In the genomic region with DNA sequence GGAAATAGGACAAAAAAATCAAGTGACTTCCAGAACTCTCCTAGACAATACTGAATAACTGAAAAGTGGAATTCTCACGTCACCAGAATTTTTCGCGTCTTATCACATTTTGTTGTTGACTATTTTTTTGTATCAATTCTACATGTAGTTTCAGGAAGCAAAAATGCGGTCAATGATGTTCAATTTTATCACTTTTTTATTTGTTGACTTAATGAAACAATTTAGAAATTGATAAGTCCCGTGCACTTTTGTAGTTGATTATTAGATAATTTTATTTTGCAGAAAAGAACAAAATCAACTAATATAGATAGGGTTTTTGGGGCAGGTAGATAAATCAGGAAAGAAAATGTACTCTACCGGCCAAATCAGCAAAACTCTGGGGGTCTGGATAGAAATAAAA, we compare ENCODE assay signal across 4 worm cellular contexts.
A peak's percentile ranks its signal among the peaks of the same experiment; 100 is the strongest.
TF ChIP-seq lines count a peak whose summit lies in the region.

No protein-coding gene starts in this region.

TF ChIP-seq in whole organism, L1 larva, 84 proteins besides CTCF, POLR2A, EP300 and RAD21:
- TF ChIP-seq ets-5 (GFP tag; IDR thresholded peaks at IDR 0.05; lab: Robert Waterston, UW) (no peak), lin-35 (GFP tag; optimal IDR thresholded peaks at IDR 0.05; lab: Kevin White, UChicago) (peak in 1 of 2 experiments; percentile 27), elt-2 (tag; optimal IDR thresholded peaks at IDR 0.05; lab: Kevin White, UChicago) (peak; percentile 70), nhr-71 (tag; optimal IDR thresholded peaks at IDR 0.05; lab: Kevin White, UChicago) (peak; percentile 2), nhr-20 (tag; optimal IDR thresholded peaks at IDR 0.05; lab: Kevin White, UChicago) (peak; percentile 1), fos-1 (tag; optimal IDR thresholded peaks at IDR 0.05; lab: Kevin White, UChicago) (no peak)
TF ChIP-seq in whole organism, L1 larva: peak in this region for 4.

TF ChIP-seq in whole organism, L2 larva, 48 proteins besides CTCF, POLR2A, EP300 and RAD21:
- TF ChIP-seq sma-9 (GFP tag; optimal IDR thresholded peaks at IDR 0.05; lab: Kevin White, UChicago) = peak; percentile 15
- no peak for TF ChIP-seq sma-9 (tag; optimal IDR thresholded peaks at IDR 0.05; lab: Kevin White, UChicago)
- peak; percentile 27 for TF ChIP-seq fos-1 (tag; optimal IDR thresholded peaks at IDR 0.05; lab: Kevin White, UChicago)
- TF ChIP-seq elt-3 (tag; optimal IDR thresholded peaks at IDR 0.05; lab: Kevin White, UChicago) = no peak
- no peak for TF ChIP-seq lin-11 (tag; optimal IDR thresholded peaks at IDR 0.05; lab: Kevin White, UChicago)
- peak; percentile 34 for TF ChIP-seq crh-2 (tag; optimal IDR thresholded peaks at IDR 0.05; lab: Kevin White, UChicago)

TF ChIP-seq in whole organism, L3 larva, 47 proteins besides CTCF, POLR2A, EP300 and RAD21:
- TF ChIP-seq elt-2 (tag; optimal IDR thresholded peaks at IDR 0.05; lab: Kevin White, UChicago) = peak; percentile 82
- TF ChIP-seq skn-1 (tag; optimal IDR thresholded peaks at IDR 0.05; lab: Kevin White, UChicago) = no peak
- TF ChIP-seq unc-39 (tag; optimal IDR thresholded peaks at IDR 0.05; lab: Kevin White, UChicago) = no peak
- TF ChIP-seq ceh-82 (tag; optimal IDR thresholded peaks at IDR 0.05; lab: Kevin White, UChicago) = no peak
- no peak for TF ChIP-seq ceh-9 (tag; optimal IDR thresholded peaks at IDR 0.05; lab: Kevin White, UChicago)
- TF ChIP-seq mml-1 (tag; optimal IDR thresholded peaks at IDR 0.05; lab: Kevin White, UChicago) = no peak
- TF ChIP-seq nhr-25 (tag; optimal IDR thresholded peaks at IDR 0.05; lab: Kevin White, UChicago) = no peak
- no peak for TF ChIP-seq nhr-11 (tag; optimal IDR thresholded peaks at IDR 0.05; lab: Kevin White, UChicago)
- no peak for TF ChIP-seq sea-2 (GFP tag; optimal IDR thresholded peaks at IDR 0.05; lab: Kevin White, UChicago)
- TF ChIP-seq tbx-2 (tag; optimal IDR thresholded peaks at IDR 0.05; lab: Kevin White, UChicago) = no peak
- peak; percentile 77 for TF ChIP-seq pqm-1 (tag; optimal IDR thresholded peaks at IDR 0.05; lab: Kevin White, UChicago)
- no peak for TF ChIP-seq snpc-4 (tag; optimal IDR thresholded peaks at IDR 0.05; lab: Kevin White, UChicago)
- TF ChIP-seq unc-62 (GFP tag; optimal IDR thresholded peaks at IDR 0.05; lab: Kevin White, UChicago) = no peak
- no peak for TF ChIP-seq ZK546.5 (tag; optimal IDR thresholded peaks at IDR 0.05; lab: Kevin White, UChicago)
- no peak for TF ChIP-seq zag-1 (tag; optimal IDR thresholded peaks at IDR 0.05; lab: Kevin White, UChicago)
- no peak for TF ChIP-seq ama-1 (optimal IDR thresholded peaks at IDR 0.05; lab: Kevin White, UChicago)
- no peak for TF ChIP-seq nhr-12 (tag; optimal IDR thresholded peaks at IDR 0.05; lab: Kevin White, UChicago)
- TF ChIP-seq ceh-16 (tag; optimal IDR thresholded peaks at IDR 0.05; lab: Kevin White, UChicago) = no peak
- peak; percentile 77 for TF ChIP-seq pha-4 (tag; optimal IDR thresholded peaks at IDR 0.05; lab: Kevin White, UChicago)
- no peak for TF ChIP-seq egl-5 (tag; optimal IDR thresholded peaks at IDR 0.05; lab: Kevin White, UChicago)
- TF ChIP-seq nhr-43 (tag; optimal IDR thresholded peaks at IDR 0.05; lab: Kevin White, UChicago; ENCODE audit: poor library complexity, severe bottlenecking) = no peak
- no peak for TF ChIP-seq elt-1 (tag; optimal IDR thresholded peaks at IDR 0.05; lab: Kevin White, UChicago)
- TF ChIP-seq ztf-4 (tag; optimal IDR thresholded peaks at IDR 0.05; lab: Kevin White, UChicago) = no peak
- no peak for TF ChIP-seq ztf-11 (tag; optimal IDR thresholded peaks at IDR 0.05; lab: Kevin White, UChicago)
- no peak for TF ChIP-seq fkh-10 (GFP tag; optimal IDR thresholded peaks at IDR 0.05; lab: Kevin White, UChicago)

TF ChIP-seq in whole organism, L4 larva, 104 proteins besides CTCF, POLR2A, EP300 and RAD21 (continues in another document):
- TF ChIP-seq saeg-2 (GFP tag; IDR thresholded peaks at IDR 0.05; lab: Robert Waterston, UW) (no peak), set-16 (GFP tag; IDR thresholded peaks at IDR 0.05; lab: Robert Waterston, UW) (no peak), skn-1 (tag; optimal IDR thresholded peaks at IDR 0.05; lab: Kevin White, UChicago) (no peak), zfp-3 (GFP tag; conservative IDR thresholded peaks at IDR 0.05; lab: Robert Waterston, UW) (no peak), daf-8 (GFP tag; IDR thresholded peaks at IDR 0.05; lab: Robert Waterston, UW) (no peak), daf-16 (GFP tag; optimal IDR thresholded peaks at IDR 0.05; lab: Kevin White, UChicago) (no peak), daf-16 (tag; optimal IDR thresholded peaks at IDR 0.05; lab: Kevin White, UChicago) (peak; percentile 98), fos-1 (tag; optimal IDR thresholded peaks at IDR 0.05; lab: Kevin White, UChicago) (no peak), zag-1 (tag; optimal IDR thresholded peaks at IDR 0.05; lab: Kevin White, UChicago) (no peak), lir-3 (tag; optimal IDR thresholded peaks at IDR 0.05; lab: Kevin White, UChicago) (no peak), D1046.2 (GFP tag; IDR thresholded peaks at IDR 0.05; lab: Robert Waterston, UW) (no peak), ama-1 (optimal IDR thresholded peaks at IDR 0.05; lab: Kevin White, UChicago) (no peak), dve-1 (tag; optimal IDR thresholded peaks at IDR 0.05; lab: Kevin White, UChicago; ENCODE audit: insufficient read depth) (peak; percentile 72), hmg-1.1 (GFP tag; IDR thresholded peaks at IDR 0.05; lab: Robert Waterston, UW) (no peak), sdz-12 (GFP tag; optimal IDR thresholded peaks at IDR 0.05; lab: Kevin White, UChicago) (no peak), nhr-25 (tag; optimal IDR thresholded peaks at IDR 0.05; lab: Kevin White, UChicago; ENCODE audit: borderline replicate concordance, insufficient read depth) (no peak), egl-27 (tag; optimal IDR thresholded peaks at IDR 0.05; lab: Kevin White, UChicago) (no peak), snpc-1.2 (GFP tag; IDR thresholded peaks at IDR 0.05; lab: Robert Waterston, UW) (no peak), gei-8 (GFP tag; optimal IDR thresholded peaks at IDR 0.05; lab: Kevin White, UChicago) (no peak), ztf-11 (tag; optimal IDR thresholded peaks at IDR 0.05; lab: Kevin White, UChicago) (no peak), daf-12 (tag; optimal IDR thresholded peaks at IDR 0.05; lab: Kevin White, UChicago) (no peak), madf-9 (GFP tag; conservative IDR thresholded peaks at IDR 0.05; lab: Robert Waterston, UW) (no peak), mdl-1 (tag; optimal IDR thresholded peaks at IDR 0.05; lab: Kevin White, UChicago) (peak in 1 of 2 experiments; percentile 50), egl-43 (GFP tag; IDR thresholded peaks at IDR 0.05; lab: Robert Waterston, UW) (no peak), mes-2 (tag; optimal IDR thresholded peaks at IDR 0.05; lab: Kevin White, UChicago; ENCODE audit: poor library complexity, severe bottlenecking) (no peak), dmd-8 (GFP tag; IDR thresholded peaks at IDR 0.05; lab: Robert Waterston, UW) (no peak), aha-1 (tag; lab: Kevin White, UChicago) (no peak), pqm-1 (tag; optimal IDR thresholded peaks at IDR 0.05; lab: Kevin White, UChicago) (peak; percentile 68), ceh-20 (GFP tag; IDR thresholded peaks at IDR 0.05; lab: Robert Waterston, UW) (no peak), lsy-2 (tag; optimal IDR thresholded peaks at IDR 0.05; lab: Kevin White, UChicago) (no peak), tra-1 (GFP tag; IDR thresholded peaks at IDR 0.05; lab: Robert Waterston, UW) (no peak), zip-11 (GFP tag; IDR thresholded peaks at IDR 0.05; lab: Robert Waterston, UW) (no peak), nhr-28 (tag; optimal IDR thresholded peaks at IDR 0.05; lab: Kevin White, UChicago) (peak; percentile 78), zip-2 (tag; optimal IDR thresholded peaks at IDR 0.05; lab: Kevin White, UChicago) (no peak), ceh-82 (tag; optimal IDR thresholded peaks at IDR 0.05; lab: Kevin White, UChicago) (no peak), ztf-7 (tag; optimal IDR thresholded peaks at IDR 0.05; lab: Kevin White, UChicago) (no peak), mep-1 (tag; optimal IDR thresholded peaks at IDR 0.05; lab: Kevin White, UChicago) (no peak), lin-29 (GFP tag; IDR thresholded peaks at IDR 0.05; lab: Robert Waterston, UW) (no peak), nhr-11 (tag; optimal IDR thresholded peaks at IDR 0.05; lab: Kevin White, UChicago) (no peak), lin-15B (tag; optimal IDR thresholded peaks at IDR 0.05; lab: Kevin White, UChicago) (no peak), nhr-111 (GFP tag; optimal IDR thresholded peaks at IDR 0.05; lab: Kevin White, UChicago) (no peak), lin-13 (GFP tag; optimal IDR thresholded peaks at IDR 0.05; lab: Kevin White, UChicago) (no peak), hif-1 (tag; optimal IDR thresholded peaks at IDR 0.05; lab: Kevin White, UChicago) (peak in 1 of 2 experiments; percentile 37), dmd-9 (GFP tag; IDR thresholded peaks at IDR 0.05; lab: Robert Waterston, UW) (no peak), spr-3 (GFP tag; optimal IDR thresholded peaks at IDR 0.05; lab: Kevin White, UChicago) (no peak), lin-39 (tag; optimal IDR thresholded peaks at IDR 0.05; lab: Kevin White, UChicago) (no peak), mxl-2 (GFP tag; conservative IDR thresholded peaks at IDR 0.05; lab: Robert Waterston, UW) (no peak), zfp-2 (tag; optimal IDR thresholded peaks at IDR 0.05; lab: Kevin White, UChicago) (no peak), Y5F2A.4 (GFP tag; optimal IDR thresholded peaks at IDR 0.05; lab: Kevin White, UChicago) (no peak), nhr-10 (tag; optimal IDR thresholded peaks at IDR 0.05; lab: Kevin White, UChicago) (no peak), nhr-102 (tag; optimal IDR thresholded peaks at IDR 0.05; lab: Kevin White, UChicago) (no peak), fkh-10 (GFP tag; optimal IDR thresholded peaks at IDR 0.05; lab: Kevin White, UChicago) (no peak), nhr-6 (tag; optimal IDR thresholded peaks at IDR 0.05; lab: Kevin White, UChicago) (no peak), unc-62 (GFP tag; optimal IDR thresholded peaks at IDR 0.05 in 1 of 2; lab: Kevin White, UChicago) (peak in 1 of 2 experiments; percentile 89), unc-62 (tag; optimal IDR thresholded peaks at IDR 0.05; lab: Kevin White, UChicago) (no peak), nhr-77 (tag; optimal IDR thresholded peaks at IDR 0.05; lab: Kevin White, UChicago) (peak; percentile 40), F26F4.8 (GFP tag; conservative IDR thresholded peaks at IDR 0.05; lab: Robert Waterston, UW) (no peak), dmd-6 (GFP tag; IDR thresholded peaks at IDR 0.05; lab: Robert Waterston, UW) (0 out of 2 replicates have a peak, but pooled peaks have one; percentile 7)

Comparison
In these comparisons a context has a peak if more than half of its experiments do, and no peak if none do; other contexts are left out.
1. Of the 29 proteins assayed by ChIP-seq in both whole organism, L4 larva and whole organism, L1 larva: peak only in whole organism, L4 larva: nhr-28, nhr-77 and pqm-1; only in whole organism, L1 larva: none; in both: none; in neither: 24; mixed calls (peak in some experiments, not most) for 2.